Worm (Caenorhabditis elegans) whole organism, L3 larva: ENCODE data around the gene sgca-1.

Experiments
- ZK546.5 ChIP-seq: sonication (generic microtip); optimal IDR thresholded peaks from 2 replicates; lab custom pipeline; 2017; ENCODE audit warnings: missing biosample characterization, missing genetic modification characterization
- aly-2 ChIP-seq: fragments of 150-350 bp; optimal IDR thresholded peaks from 2 replicates; lab custom pipeline; 2014; ENCODE audit warnings: missing biosample characterization, missing genetic modification characterization
- ama-1 ChIP-seq: fragments of 150-350 bp; optimal IDR thresholded peaks from 2 replicates; lab custom pipeline; 2018
- ceh-16 ChIP-seq: sonication (generic microtip); optimal IDR thresholded peaks from 2 replicates; lab custom pipeline; 2017; ENCODE audit warnings: missing biosample characterization, missing genetic modification characterization
- ceh-28 ChIP-seq: fragments of 150-350 bp; optimal IDR thresholded peaks from 2 replicates; lab custom pipeline; 2014; ENCODE audit warnings: missing biosample characterization, missing genetic modification reagents, missing genetic modification characterization
- ceh-82 ChIP-seq: fragments of 150-350 bp; optimal IDR thresholded peaks from 2 replicates; lab custom pipeline; 2014; ENCODE audit warnings: missing biosample characterization, missing genetic modification characterization
- ceh-9 ChIP-seq: sonication (generic microtip); optimal IDR thresholded peaks from 2 replicates; lab custom pipeline; 2018; ENCODE audit warnings: missing biosample characterization, missing genetic modification characterization
- egl-27 ChIP-seq: sonication (generic microtip); optimal IDR thresholded peaks from 4 replicates; lab custom pipeline; 2017; ENCODE audit warnings: missing biosample characterization, missing genetic modification reagents, missing genetic modification characterization
- egl-5 ChIP-seq: fragments of 150-350 bp; optimal IDR thresholded peaks from 2 replicates; lab custom pipeline; 2017; ENCODE audit warnings: missing biosample characterization, missing genetic modification reagents, missing genetic modification characterization, inconsistent platforms
- elt-1 ChIP-seq: fragments of 150-350 bp; optimal IDR thresholded peaks from 2 replicates; lab custom pipeline; 2014; ENCODE audit warnings: missing biosample characterization, missing genetic modification characterization
- elt-2 ChIP-seq: sonication (generic microtip); optimal IDR thresholded peaks from 2 replicates; lab custom pipeline; 2016; ENCODE audit warnings: missing genetic modification reagents, mild to moderate bottlenecking, missing genetic modification characterization, missing compliant biosample characterization
- elt-3 ChIP-seq, 3 experiments: fragments of 150-350 bp in 1 of 3; sonication (generic microtip) in 2 of 3; optimal IDR thresholded peaks; 2 replicates in 2 of 3; 4 replicates in 1 of 3; lab custom pipeline; 2014 to 2017; ENCODE audit warnings: missing biosample characterization in 3 of 3, missing genetic modification characterization in 3 of 3
- fkh-10 ChIP-seq: sonication (generic microtip); optimal IDR thresholded peaks from 2 replicates; lab custom pipeline; 2017; ENCODE audit warnings: missing biosample characterization, missing genetic modification reagents, missing genetic modification characterization
- hmg-11 ChIP-seq: sonication (generic microtip); optimal IDR thresholded peaks from 2 replicates; lab custom pipeline; 2016; ENCODE audit warnings: missing genetic modification characterization, missing compliant biosample characterization
- lin-39 ChIP-seq: fragments of 150-350 bp; optimal IDR thresholded peaks from 2 replicates; lab custom pipeline; 2018; ENCODE audit warnings: missing biosample characterization, missing genetic modification reagents, missing genetic modification characterization
- mdl-1 ChIP-seq: fragments of 150-350 bp; optimal IDR thresholded peaks from 2 replicates; lab custom pipeline; 2014; ENCODE audit warnings: missing biosample characterization, missing genetic modification characterization
- mml-1 ChIP-seq: fragments of 150-350 bp; sonication (generic microtip); optimal IDR thresholded peaks from 3 replicates; lab custom pipeline; 2014; ENCODE audit warnings: missing biosample characterization, missing genetic modification characterization
- nfya-1 ChIP-seq: sonication (generic microtip); optimal IDR thresholded peaks from 2 replicates; lab custom pipeline; 2017; ENCODE audit warnings: missing genetic modification characterization, mild to moderate bottlenecking, missing compliant biosample characterization, antibody characterized with exemption, moderate library complexity; ENCODE audit not compliant: insufficient read depth
- nhr-11 ChIP-seq: fragments of 150-350 bp; optimal IDR thresholded peaks from 2 replicates; lab custom pipeline; 2014; ENCODE audit warnings: missing biosample characterization, missing genetic modification characterization
- nhr-12 ChIP-seq: fragments of 150-350 bp; optimal IDR thresholded peaks from 2 replicates; lab custom pipeline; 2014; ENCODE audit warnings: missing biosample characterization, missing genetic modification characterization
- nhr-23 ChIP-seq: fragments of 150-350 bp; optimal IDR thresholded peaks from 2 replicates; lab custom pipeline; 2014; ENCODE audit warnings: missing biosample characterization, missing genetic modification reagents, missing genetic modification characterization
- nhr-25 ChIP-seq: sonication (generic microtip); optimal IDR thresholded peaks from 2 replicates; lab custom pipeline; 2017; ENCODE audit warnings: missing biosample characterization, missing genetic modification characterization
- nhr-43 ChIP-seq: sonication (generic microtip); optimal IDR thresholded peaks from 2 replicates; lab custom pipeline; 2016; ENCODE audit warnings: mild to moderate bottlenecking, missing genetic modification characterization, missing compliant biosample characterization; ENCODE audit not compliant: poor library complexity, severe bottlenecking
- nhr-77 ChIP-seq: fragments of 150-350 bp; optimal IDR thresholded peaks from 2 replicates; lab custom pipeline; 2014; ENCODE audit warnings: missing biosample characterization, missing genetic modification characterization
- pha-4 ChIP-seq: fragments of 150-350 bp; optimal IDR thresholded peaks from 2 replicates; lab custom pipeline; 2014; ENCODE audit warnings: missing biosample characterization, missing genetic modification reagents, missing genetic modification characterization
- pqm-1 ChIP-seq: fragments of 150-350 bp; optimal IDR thresholded peaks from 2 replicates; lab custom pipeline; 2017; ENCODE audit warnings: missing biosample characterization, missing genetic modification characterization, inconsistent platforms
- sea-2 ChIP-seq: fragments of 150-350 bp; sonication (generic microtip); optimal IDR thresholded peaks from 4 replicates; lab custom pipeline; 2014; ENCODE audit warnings: missing biosample characterization, missing genetic modification reagents, missing genetic modification characterization
- snpc-4 ChIP-seq: fragments of 150-350 bp; optimal IDR thresholded peaks from 2 replicates; lab custom pipeline; 2014; ENCODE audit warnings: missing biosample characterization, missing genetic modification characterization
- unc-39 ChIP-seq: sonication (generic microtip); optimal IDR thresholded peaks from 4 replicates; lab custom pipeline; 2017; ENCODE audit warnings: missing biosample characterization, missing genetic modification characterization
- unc-62 ChIP-seq: fragments of 150-350 bp; sonication (generic microtip); optimal IDR thresholded peaks from 4 replicates; lab custom pipeline; 2014; ENCODE audit warnings: missing biosample characterization, missing genetic modification reagents, missing genetic modification characterization
- zag-1 ChIP-seq: fragments of 150-350 bp; optimal IDR thresholded peaks from 2 replicates; lab custom pipeline; 2014; ENCODE audit warnings: missing biosample characterization, missing genetic modification characterization

Gene sgca-1

ce11 chrX:6742011-6742683, 47.2 kb downstream of the sgca-1 start, which contains the start of gene mdl-1 (continued):
- no peak for TF ChIP-seq elt-3 (tag; optimal IDR thresholded peaks at IDR 0.05; lab: Kevin White, UChicago)
- peak; percentile 81 for TF ChIP-seq elt-1 (tag; lab: Kevin White, UChicago)

ce11 chrX:6741532-6741931, 47.8 kb downstream of the sgca-1 start:
- TF ChIP-seq elt-3 (tag; optimal IDR thresholded peaks at IDR 0.05; lab: Kevin White, UChicago): peak in 1 of 3 experiments; percentile 23
- peak; percentile 32 for TF ChIP-seq mml-1 (tag; lab: Kevin White, UChicago)
- peak; percentile 47 for TF ChIP-seq nfya-1 (tag; lab: Kevin White, UChicago)
- TF ChIP-seq egl-27: no peak
- peak; percentile 96 for TF ChIP-seq nhr-23 (tag; lab: Kevin White, UChicago)
- TF ChIP-seq nhr-25 (tag; lab: Kevin White, UChicago): peak; percentile 97
- peak; percentile 57 for TF ChIP-seq ama-1 (lab: Kevin White, UChicago)
- TF ChIP-seq ZK546.5 (tag; lab: Kevin White, UChicago): no peak
- peak; percentile 66 for TF ChIP-seq mdl-1 (tag; lab: Kevin White, UChicago)
- TF ChIP-seq nhr-43: peak; percentile 95
- peak; percentile 79 for TF ChIP-seq unc-62
- TF ChIP-seq unc-39 (tag; lab: Kevin White, UChicago): no peak

ce11 chrX:6740983-6741365, 48.4 kb downstream of the sgca-1 start:
- TF ChIP-seq nhr-77 (tag; lab: Kevin White, UChicago): no peak
- no peak for TF ChIP-seq elt-1 (tag; lab: Kevin White, UChicago)
- TF ChIP-seq elt-3 (tag; optimal IDR thresholded peaks at IDR 0.05; lab: Kevin White, UChicago): no peak
- no peak for TF ChIP-seq nhr-12 (tag; lab: Kevin White, UChicago)
- peak; percentile 78 for TF ChIP-seq mml-1 (tag; lab: Kevin White, UChicago)
- no peak for TF ChIP-seq unc-39 (tag; lab: Kevin White, UChicago)
- TF ChIP-seq elt-2 (tag; lab: Kevin White, UChicago): no peak
- no peak for TF ChIP-seq mdl-1 (tag; lab: Kevin White, UChicago)
- no peak for TF ChIP-seq egl-27
- no peak for TF ChIP-seq ceh-16 (tag; lab: Kevin White, UChicago)
- TF ChIP-seq zag-1 (tag; lab: Kevin White, UChicago): no peak
- TF ChIP-seq ama-1 (lab: Kevin White, UChicago): no peak
- TF ChIP-seq nhr-11: peak; percentile 76
- no peak for TF ChIP-seq nhr-25 (tag; lab: Kevin White, UChicago)
- no peak for TF ChIP-seq pqm-1 (tag; lab: Kevin White, UChicago)
- TF ChIP-seq lin-39 (tag; lab: Kevin White, UChicago): no peak
- TF ChIP-seq nfya-1 (tag; lab: Kevin White, UChicago): no peak
- TF ChIP-seq sea-2 (GFP tag; lab: Kevin White, UChicago): no peak
- peak; percentile 19 for TF ChIP-seq ceh-28
- TF ChIP-seq nhr-43: peak; percentile 61
- peak; percentile 81 for TF ChIP-seq pha-4 (tag; lab: Kevin White, UChicago)
- TF ChIP-seq nhr-23 (tag; lab: Kevin White, UChicago): no peak
- no peak for TF ChIP-seq aly-2 (tag; lab: Kevin White, UChicago)
- peak; percentile 22 for TF ChIP-seq egl-5 (tag; lab: Kevin White, UChicago)

ce11 chrX:6740282-6740982, 48.9 kb downstream of the sgca-1 start:
- TF ChIP-seq unc-62 (peak; percentile 19), fkh-10 (GFP tag; lab: Kevin White, UChicago) (peak; percentile 7), lin-39 (tag; lab: Kevin White, UChicago) (peak; percentile 42), pha-4 (tag; lab: Kevin White, UChicago) (peak; percentile 0), sea-2 (GFP tag; lab: Kevin White, UChicago) (no peak), snpc-4 (tag; lab: Kevin White, UChicago) (no peak), ceh-9 (no peak), hmg-11 (tag; lab: Kevin White, UChicago) (peak; percentile 38), nfya-1 (tag; lab: Kevin White, UChicago) (peak; percentile 49), mdl-1 (tag; lab: Kevin White, UChicago) (peak; percentile 95), ceh-82 (tag; lab: Kevin White, UChicago) (no peak)
- TF ChIP-seq, all 47 proteins: peak for 7
